Worm (Caenorhabditis elegans) whole organism, young adult: Measurements from ENCODE around the gene ran-3.

Source experiments
- B0019.2 ChIP-seq: fragments of 200-800 bp; sonication (Bioruptor generic); conservative IDR thresholded peaks from 2 replicates; pipeline ENCODE4 v1.3.6; 2022; ENCODE audit warnings: missing genetic modification reagents, missing genetic modification characterization, missing compliant biosample characterization
- B0035.1 ChIP-seq: sonication (generic microtip); optimal IDR thresholded peaks from 2 replicates; lab custom pipeline; 2016; ENCODE audit warnings: missing genetic modification characterization, mild to moderate bottlenecking, missing compliant biosample characterization, missing genotype, missing genetic modification reagents
- B0261.1 ChIP-seq: sonication (generic microtip); optimal IDR thresholded peaks from 2 replicates; lab custom pipeline; 2016; ENCODE audit warnings: mild to moderate bottlenecking, missing genetic modification characterization, moderate library complexity, missing compliant biosample characterization
- D2030.7 ChIP-seq: fragments of 200-800 bp; sonication (Bioruptor generic); IDR thresholded peaks from 2 replicates; pipeline ENCODE4 v1.3.6; 2022; ENCODE audit warnings: missing genetic modification reagents, missing genetic modification characterization, missing compliant biosample characterization
- F39B2.1 ChIP-seq: fragments of 200-800 bp; sonication (Bioruptor generic); IDR thresholded peaks from 2 replicates; pipeline ENCODE4 v1.3.6; 2022; ENCODE audit warnings: missing genetic modification reagents, missing genetic modification characterization, missing compliant biosample characterization
- F49E8.2 ChIP-seq: sonication (generic microtip); optimal IDR thresholded peaks from 3 replicates; lab custom pipeline; 2017; ENCODE audit warnings: missing genetic modification characterization, mild to moderate bottlenecking, missing compliant biosample characterization, antibody characterized with exemption, moderate library complexity; ENCODE audit not compliant: insufficient read depth
- F55B11.4 ChIP-seq: sonication (generic microtip); optimal IDR thresholded peaks from 2 replicates; lab custom pipeline; 2016; ENCODE audit warnings: missing compliant biosample characterization, missing genetic modification characterization, borderline replicate concordance; ENCODE audit not compliant: insufficient read depth
- Y56A3A.18 ChIP-seq: fragments of 200-800 bp; sonication (Bioruptor generic); IDR thresholded peaks from 2 replicates; pipeline ENCODE4 v1.3.6; 2022; ENCODE audit warnings: missing genetic modification reagents, missing genetic modification characterization, missing compliant biosample characterization
- Y79H2A.3 ChIP-seq: fragments of 200-800 bp; sonication (Bioruptor generic); conservative IDR thresholded peaks from 2 replicates; pipeline ENCODE4 v1.3.6; 2022; ENCODE audit warnings: missing genetic modification reagents, missing genetic modification characterization, missing compliant biosample characterization
- ZK185.1 ChIP-seq: sonication (generic microtip); optimal IDR thresholded peaks from 2 replicates; lab custom pipeline; 2016; ENCODE audit warnings: mild to moderate bottlenecking, missing genetic modification characterization, missing compliant biosample characterization; ENCODE audit not compliant: poor library complexity, severe bottlenecking
- ama-1 ChIP-seq, 3 experiments: fragments of 150-350 bp in 1 of 3; sonication (generic microtip) in 2 of 3; optimal IDR thresholded peaks; 2 replicates each; lab custom pipeline; 2014 to 2018; ENCODE audit warnings: missing biosample characterization in 2 of 3, missing genetic modification characterization in 2 of 3, missing genetic modification reagents in 2 of 3
- attf-3 ChIP-seq: fragments of 200-800 bp; sonication (Bioruptor generic); conservative IDR thresholded peaks from 2 replicates; pipeline ENCODE4 v1.3.6; 2022; ENCODE audit warnings: missing genetic modification reagents, missing genetic modification characterization, missing compliant biosample characterization
- attf-5 ChIP-seq: fragments of 200-800 bp; sonication (Bioruptor generic); optimal IDR thresholded peaks from 2 replicates; lab custom pipeline; 2018; ENCODE audit warnings: mild to moderate bottlenecking, missing genetic modification characterization, missing compliant biosample characterization
- attf-6 ChIP-seq: fragments of 200-800 bp; sonication (Bioruptor generic); IDR thresholded peaks from 2 replicates; pipeline ENCODE4 v1.3.6; 2022; ENCODE audit warnings: missing genetic modification reagents, missing genetic modification characterization, missing compliant biosample characterization
- cebp-1 ChIP-seq, 2 experiments: fragments of 200-800 bp in 1 of 2; sonication (Bioruptor generic) in 1 of 2; sonication (generic microtip) in 1 of 2; IDR thresholded peaks in 1 of 2; optimal IDR thresholded peaks in 1 of 2; 2 replicates each; pipeline versions ENCODE4 v1.3.6 to Lab custom; 2017 to 2022; ENCODE audit warnings: missing compliant biosample characterization in 2 of 2, missing genetic modification characterization in 2 of 2, mild to moderate bottlenecking in 1 of 2, missing genetic modification reagents in 1 of 2, moderate library complexity in 1 of 2
- ceh-91 ChIP-seq: fragments of 200-800 bp; sonication (Bioruptor generic); IDR thresholded peaks from 2 replicates; pipeline ENCODE4 v1.3.6; 2022; ENCODE audit warnings: missing genetic modification reagents, missing genetic modification characterization, missing compliant biosample characterization
- die-1 ChIP-seq: sonication (generic microtip); optimal IDR thresholded peaks from 2 replicates; lab custom pipeline; 2016; ENCODE audit warnings: missing genotype, mild to moderate bottlenecking, missing genetic modification characterization, missing compliant biosample characterization
- dpl-1 ChIP-seq: fragments of 150-350 bp; optimal IDR thresholded peaks from 2 replicates; lab custom pipeline; 2014; ENCODE audit warnings: missing biosample characterization, missing genetic modification reagents, missing genetic modification characterization
- efl-1 ChIP-seq: fragments of 150-350 bp; optimal IDR thresholded peaks from 2 replicates; lab custom pipeline; 2014; ENCODE audit warnings: missing biosample characterization, missing genetic modification reagents, missing genetic modification characterization
- hmg-20 ChIP-seq: fragments of 200-800 bp; sonication (Bioruptor generic); IDR thresholded peaks from 2 replicates; pipeline ENCODE4 v1.3.6; 2022; ENCODE audit warnings: missing genetic modification reagents, missing genetic modification characterization, missing compliant biosample characterization
- hsf-1 ChIP-seq: fragments of 200-800 bp; sonication (Bioruptor generic); IDR thresholded peaks from 2 replicates; pipeline ENCODE4 v1.3.6; 2022; ENCODE audit warnings: missing genetic modification reagents, missing genetic modification characterization, missing compliant biosample characterization
- lin-35 ChIP-seq, 3 experiments: fragments of 150-350 bp in 2 of 3; sonication (generic microtip) in 1 of 3; optimal IDR thresholded peaks; 2 replicates each; lab custom pipeline; 2014 to 2018; ENCODE audit warnings: missing biosample characterization in 3 of 3, missing genetic modification characterization in 3 of 3, missing genetic modification reagents in 3 of 3
- lin-40 ChIP-seq: sonication (generic microtip); optimal IDR thresholded peaks from 2 replicates; lab custom pipeline; 2016; ENCODE audit warnings: missing genetic modification characterization, mild to moderate bottlenecking, missing compliant biosample characterization, missing genotype, missing genetic modification reagents
- lsy-27 ChIP-seq: sonication (generic microtip); optimal IDR thresholded peaks from 2 replicates; lab custom pipeline; 2017; ENCODE audit warnings: missing genetic modification characterization, mild to moderate bottlenecking, missing compliant biosample characterization, antibody characterized with exemption, missing genotype, borderline replicate concordance; ENCODE audit not compliant: insufficient read depth
- madf-6 ChIP-seq: fragments of 200-800 bp; sonication (Bioruptor generic); IDR thresholded peaks from 2 replicates; pipeline ENCODE4 v1.3.6; 2022; ENCODE audit warnings: missing genetic modification reagents, missing genetic modification characterization, missing compliant biosample characterization
- mel-28 ChIP-seq: sonication (generic microtip); optimal IDR thresholded peaks from 2 replicates; lab custom pipeline; 2016; ENCODE audit warnings: borderline replicate concordance, mild to moderate bottlenecking, missing genetic modification characterization, missing compliant biosample characterization
- mes-4 ChIP-seq: sonication (generic microtip); optimal IDR thresholded peaks from 2 replicates; lab custom pipeline; 2016; ENCODE audit warnings: missing genotype, missing genetic modification characterization, missing compliant biosample characterization
- nfya-1 ChIP-seq: sonication (generic microtip); optimal IDR thresholded peaks from 2 replicates; lab custom pipeline; 2017; ENCODE audit warnings: antibody characterized with exemption, missing compliant biosample characterization, missing genetic modification characterization, borderline replicate concordance; ENCODE audit not compliant: insufficient read depth
- nfyb-1 ChIP-seq: fragments of 200-800 bp; sonication (Bioruptor generic); IDR thresholded peaks from 2 replicates; pipeline ENCODE4 v1.3.6; 2022; ENCODE audit warnings: missing genetic modification reagents, missing genetic modification characterization, missing compliant biosample characterization
- nhr-27 ChIP-seq: fragments of 200-800 bp; sonication (Bioruptor generic); optimal IDR thresholded peaks from 2 replicates; lab custom pipeline; 2018; ENCODE audit warnings: mild to moderate bottlenecking, missing genetic modification characterization, moderate library complexity, missing compliant biosample characterization
- nhr-80 ChIP-seq: sonication (generic microtip); optimal IDR thresholded peaks from 2 replicates; lab custom pipeline; 2016; ENCODE audit warnings: missing genetic modification characterization, missing compliant biosample characterization
- repo-1 ChIP-seq: sonication (generic microtip); optimal IDR thresholded peaks from 2 replicates; lab custom pipeline; 2017; ENCODE audit warnings: mild to moderate bottlenecking, missing genetic modification characterization, missing compliant biosample characterization
- sdz-38 ChIP-seq: sonication (generic microtip); optimal IDR thresholded peaks from 2 replicates; lab custom pipeline; 2016; ENCODE audit warnings: missing genotype, missing genetic modification characterization, missing compliant biosample characterization
- snpc-1.3 ChIP-seq: sonication (generic microtip); optimal IDR thresholded peaks from 2 replicates; lab custom pipeline; 2017; ENCODE audit warnings: missing genetic modification characterization, mild to moderate bottlenecking, missing compliant biosample characterization, antibody characterized with exemption, moderate library complexity, missing genotype, missing genetic modification reagents; ENCODE audit not compliant: insufficient read depth
- sptf-2 ChIP-seq: fragments of 200-800 bp; sonication (Bioruptor generic); optimal IDR thresholded peaks from 2 replicates; lab custom pipeline; 2018; ENCODE audit warnings: mild to moderate bottlenecking, missing genetic modification characterization, missing compliant biosample characterization
- tlf-1 ChIP-seq: fragments of 200-800 bp; sonication (Bioruptor generic); optimal IDR thresholded peaks from 2 replicates; lab custom pipeline; 2018; ENCODE audit warnings: mild to moderate bottlenecking, missing genetic modification characterization, missing compliant biosample characterization
- unc-130 ChIP-seq: sonication (generic microtip); optimal IDR thresholded peaks from 2 replicates; lab custom pipeline; 2016; ENCODE audit warnings: missing genetic modification reagents, missing genetic modification characterization, missing compliant biosample characterization
- zim-3 ChIP-seq: sonication (generic microtip); optimal IDR thresholded peaks from 2 replicates; lab custom pipeline; 2017; ENCODE audit warnings: mild to moderate bottlenecking, missing genetic modification characterization, moderate library complexity, missing compliant biosample characterization
- ztf-18 ChIP-seq: sonication (generic microtip); optimal IDR thresholded peaks from 2 replicates; lab custom pipeline; 2016; ENCODE audit warnings: missing genotype, mild to moderate bottlenecking, missing genetic modification characterization, missing compliant biosample characterization
- ztf-25 ChIP-seq: fragments of 200-800 bp; sonication (Bioruptor generic); IDR thresholded peaks from 2 replicates; pipeline ENCODE4 v1.3.6; 2022; ENCODE audit warnings: missing genetic modification reagents, missing genetic modification characterization, missing compliant biosample characterization
- ztf-28 ChIP-seq: fragments of 200-800 bp; sonication (Bioruptor generic); IDR thresholded peaks from 2 replicates; pipeline ENCODE4 v1.3.6; 2022; ENCODE audit warnings: missing genetic modification reagents, missing genetic modification characterization, missing compliant biosample characterization

ran-3 gene

ce11 chrII:8328820-8329339 is 4.0 kb upstream of the ran-3 start, which contains the start of gene hel-1 (continued):
- TF ChIP-seq zim-3 (no peak), attf-6 (GFP tag; lab: Robert Waterston, UW) (0 out of 2 replicates have a peak, but pooled peaks have one; percentile 29), die-1 (tag; lab: Kevin White, UChicago) (no peak), lin-35 (GFP tag; optimal IDR thresholded peaks at IDR 0.05; lab: Kevin White, UChicago) (peak in 1 of 3 experiments; percentile 90), B0035.1 (no peak), mes-4 (tag; lab: Kevin White, UChicago) (no peak), ztf-18 (tag; lab: Kevin White, UChicago) (no peak), lin-40 (tag; lab: Kevin White, UChicago) (no peak), F39B2.1 (GFP tag; lab: Robert Waterston, UW) (no peak), attf-5 (GFP tag; lab: Kevin White, UChicago) (peak; percentile 86), tlf-1 (GFP tag; lab: Kevin White, UChicago) (peak; percentile 2), F55B11.4 (tag; lab: Kevin White, UChicago) (no peak), hmg-20 (GFP tag; lab: Robert Waterston, UW) (no peak), ceh-91 (GFP tag; lab: Robert Waterston, UW) (peak; percentile 63), ZK185.1 (tag; lab: Kevin White, UChicago) (peak; percentile 45), snpc-1.3 (no peak), Y79H2A.3 (GFP tag; lab: Robert Waterston, UW) (no peak), lsy-27 (tag; lab: Kevin White, UChicago) (no peak), attf-3 (GFP tag; lab: Robert Waterston, UW) (0 out of 2 replicates have a peak, but pooled peaks have one; percentile 24), Y56A3A.18 (GFP tag; lab: Robert Waterston, UW) (no peak), hsf-1 (GFP tag; lab: Robert Waterston, UW) (peak; percentile 57; the same call in 1 of the 2 replicates), nhr-27 (tag; lab: Kevin White, UChicago) (no peak), dpl-1 (GFP tag; lab: Kevin White, UChicago) (peak; percentile 83), ztf-28 (no peak), sptf-2 (GFP tag; lab: Kevin White, UChicago) (no peak), unc-130 (no peak), B0019.2 (GFP tag; lab: Robert Waterston, UW) (no peak), B0261.1 (tag; lab: Kevin White, UChicago) (no peak), mel-28 (tag; lab: Kevin White, UChicago) (no peak)

ce11 chrII:8327450-8327849 is 2.6 kb upstream of the ran-3 start:
- TF ChIP-seq nhr-80 (tag; lab: Kevin White, UChicago) = no peak
- TF ChIP-seq efl-1 (GFP tag; lab: Kevin White, UChicago) = no peak
- no peak for TF ChIP-seq F49E8.2 (tag; lab: Kevin White, UChicago)
- no peak for TF ChIP-seq ama-1 (optimal IDR thresholded peaks at IDR 0.05; lab: Kevin White, UChicago)
- TF ChIP-seq ama-1 (GFP tag; optimal IDR thresholded peaks at IDR 0.05; lab: Kevin White, UChicago) = peak in 1 of 2 experiments; percentile 28

- TF ChIP-seq F49E8.2 (tag; lab: Kevin White, UChicago) = peak; percentile 78
- no peak for TF ChIP-seq nfya-1 (tag; lab: Kevin White, UChicago)
- TF ChIP-seq nfyb-1 (GFP tag; lab: Robert Waterston, UW) = 0 out of 2 replicates have a peak, but pooled peaks have one; percentile 56
- peak; percentile 37; the same call in 1 of the 2 replicates for TF ChIP-seq D2030.7 (GFP tag; lab: Robert Waterston, UW)
- TF ChIP-seq ztf-25 (GFP tag; lab: Robert Waterston, UW) = 0 out of 2 replicates have a peak, but pooled peaks have one; percentile 34
- TF ChIP-seq attf-5 (GFP tag; lab: Kevin White, UChicago) = peak; percentile 2
- TF ChIP-seq unc-130 = peak; percentile 38
- peak; percentile 44; the same call in 1 of the 2 replicates for TF ChIP-seq hsf-1 (GFP tag; lab: Robert Waterston, UW)
- no peak for TF ChIP-seq sdz-38 (tag; lab: Kevin White, UChicago)
- peak; percentile 49; the same call in 1 of the 2 replicates for TF ChIP-seq madf-6 (GFP tag; lab: Robert Waterston, UW)
- TF ChIP-seq cebp-1 (GFP tag; IDR thresholded peaks at IDR 0.05; lab: Robert Waterston, UW) = no peak
- TF ChIP-seq cebp-1 (tag; optimal IDR thresholded peaks at IDR 0.05; lab: Kevin White, UChicago) = peak; percentile 18
- peak; percentile 34 for TF ChIP-seq repo-1 (tag; lab: Kevin White, UChicago)
Observed at ce11 chrII:8326228-8326960, 1.5 kb upstream of the ran-3 start.
